Worm (Caenorhabditis elegans) whole organism, L4 larva: ENCODE results near the gene unk-1.

Experiments
- aly-2 ChIP-seq: sonication (generic microtip); optimal IDR thresholded peaks from 2 replicates; lab custom pipeline; 2018; ENCODE audit warnings: missing biosample characterization, missing genetic modification characterization
- fkh-10 ChIP-seq: fragments of 150-350 bp; optimal IDR thresholded peaks from 2 replicates; lab custom pipeline; 2014; ENCODE audit warnings: missing biosample characterization, missing genetic modification reagents, missing genetic modification characterization
- lin-39 ChIP-seq: fragments of 150-350 bp; optimal IDR thresholded peaks from 2 replicates; lab custom pipeline; 2014; ENCODE audit warnings: missing biosample characterization, missing genetic modification reagents, missing genetic modification characterization
- pha-4 ChIP-seq, 2 experiments: fragments of 150-350 bp in 1 of 2; fragments of 200-800 bp in 1 of 2; sonication (Bioruptor generic) in 1 of 2; IDR thresholded peaks in 1 of 2; optimal IDR thresholded peaks in 1 of 2; 2 replicates each; pipeline versions ENCODE4 v1.3.6 to Lab custom; 2014 to 2022; ENCODE audit warnings: missing genetic modification characterization in 2 of 2, missing genetic modification reagents in 2 of 2, missing biosample characterization in 1 of 2, missing compliant biosample characterization in 1 of 2
- saeg-2 ChIP-seq: fragments of 200-800 bp; sonication (Bioruptor generic); IDR thresholded peaks from 2 replicates; pipeline ENCODE4 v1.3.6; 2022; ENCODE audit warnings: missing genetic modification reagents, missing genetic modification characterization, missing compliant biosample characterization
- zag-1 ChIP-seq: fragments of 150-350 bp; optimal IDR thresholded peaks from 2 replicates; lab custom pipeline; 2014; ENCODE audit warnings: missing biosample characterization, missing genetic modification characterization

ce11 chrX:8019665-8020064 is 4.9 kb downstream of the unk-1 start:
- TF ChIP-seq lin-39 (tag; lab: Kevin White, UChicago) (no peak), zag-1 (tag; lab: Kevin White, UChicago) (no peak), aly-2 (tag; lab: Kevin White, UChicago) (no peak), fkh-10 (GFP tag; lab: Kevin White, UChicago) (peak; percentile 93), saeg-2 (GFP tag; lab: Robert Waterston, UW) (0 out of 2 replicates have a peak, but pooled peaks have one; percentile 60), pha-4 (GFP tag; IDR thresholded peaks at IDR 0.05; lab: Robert Waterston, UW) (peak; percentile 85), pha-4 (tag; optimal IDR thresholded peaks at IDR 0.05; lab: Kevin White, UChicago) (peak; percentile 27)
